Worm (Caenorhabditis elegans): ENCODE measurements around the gene slo-2.
"Not testable (repeated sequence)": the region's sequence is repeated elsewhere in the genome, so short reads cannot be mapped to it uniquely, and the experiment has no call there.

slo-2 gene

ce11 chrX:11405908-11406307 lies at the start of gene slo-2:
slo-2 (minus strand) TSS chrX:11405931.
- no peak for TF ChIP-seq unc-55 (GFP tag; optimal IDR thresholded peaks at IDR 0.05)
- no peak for TF ChIP-seq tbx-7 (tag; optimal IDR thresholded peaks at IDR 0.05)
- peak; percentile 73 for TF ChIP-seq unc-42 (tag; optimal IDR thresholded peaks at IDR 0.05)
- no peak for TF ChIP-seq ceh-31 (tag; optimal IDR thresholded peaks at IDR 0.05)
- no peak for TF ChIP-seq ceh-14 (tag; optimal IDR thresholded peaks at IDR 0.05)

- TF ChIP-seq ceh-31 (tag; optimal IDR thresholded peaks at IDR 0.05) (peak; percentile 10), pat-9 (tag; optimal IDR thresholded peaks at IDR 0.05) (no peak)
Measured at ce11 chrX:11454231-11454630, 48.5 kb upstream of the slo-2 start, which contains the start of gene F48C5.2. F48C5.2 (minus strand) TSS chrX:11454331.

DNA sequence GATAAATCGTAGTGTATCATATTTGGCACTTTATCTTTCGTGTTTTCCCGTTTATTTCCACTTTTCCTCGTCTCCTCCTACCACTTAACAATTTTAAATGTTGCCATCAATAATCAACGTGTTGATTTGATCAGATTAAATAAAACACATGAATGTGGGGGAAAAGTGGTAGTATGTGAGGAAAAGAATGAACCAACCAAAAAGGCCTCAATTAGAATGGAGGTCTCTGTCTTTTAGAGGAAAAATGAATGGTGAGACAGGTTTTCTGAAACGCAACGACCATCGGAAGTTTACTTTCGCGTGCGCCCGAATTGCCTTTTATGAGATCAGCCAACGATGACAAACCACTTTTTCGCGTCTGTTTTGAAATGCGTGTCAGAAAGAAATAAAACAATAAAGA lies 46.6 kb upstream of the slo-2 start:
- no peak for TF ChIP-seq ets-4 (tag; optimal IDR thresholded peaks at IDR 0.05)
- TF ChIP-seq ceh-34 (tag; optimal IDR thresholded peaks at IDR 0.05) = no peak
- TF ChIP-seq mec-3 (tag; optimal IDR thresholded peaks at IDR 0.05; ENCODE audit: borderline replicate concordance) = no peak
- no peak for TF ChIP-seq pag-3 (tag; optimal IDR thresholded peaks at IDR 0.05; ENCODE audit: borderline replicate concordance)
- no peak for TF ChIP-seq lin-11 (tag; optimal IDR thresholded peaks at IDR 0.05)
- TF ChIP-seq elt-2 (tag; optimal IDR thresholded peaks at IDR 0.05) = no peak
- no peak for TF ChIP-seq Y22D7AL.16 (tag; optimal IDR thresholded peaks at IDR 0.05)
- TF ChIP-seq elt-4 (tag; optimal IDR thresholded peaks at IDR 0.05) = no peak
- no peak for TF ChIP-seq unc-42 (tag; optimal IDR thresholded peaks at IDR 0.05)

DNA sequence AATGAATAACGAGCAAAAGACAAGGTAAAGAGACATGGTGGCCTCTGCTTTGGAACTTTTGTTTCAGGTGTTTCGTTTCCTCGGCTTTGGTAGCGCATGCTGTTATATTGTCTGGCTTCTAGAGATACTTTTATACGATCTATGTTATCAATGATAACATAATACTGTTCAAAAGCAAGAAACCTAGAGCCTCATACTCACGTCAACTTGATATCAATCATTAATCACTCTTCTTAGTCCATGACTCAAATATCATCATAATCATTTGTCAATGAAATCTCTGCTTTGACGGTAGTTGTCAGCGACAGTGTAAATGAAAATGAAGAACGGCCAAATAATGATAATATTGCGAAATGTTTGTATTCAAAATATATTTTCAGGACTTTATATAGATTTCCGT lies 44.5 kb upstream of the slo-2 start:
- TF ChIP-seq hlh-13 (GFP tag; optimal IDR thresholded peaks at IDR 0.05) = no peak
- TF ChIP-seq ceh-48 (tag; optimal IDR thresholded peaks at IDR 0.05) = no peak
- no peak for TF ChIP-seq fkh-10 (GFP tag; optimal IDR thresholded peaks at IDR 0.05)

DNA sequence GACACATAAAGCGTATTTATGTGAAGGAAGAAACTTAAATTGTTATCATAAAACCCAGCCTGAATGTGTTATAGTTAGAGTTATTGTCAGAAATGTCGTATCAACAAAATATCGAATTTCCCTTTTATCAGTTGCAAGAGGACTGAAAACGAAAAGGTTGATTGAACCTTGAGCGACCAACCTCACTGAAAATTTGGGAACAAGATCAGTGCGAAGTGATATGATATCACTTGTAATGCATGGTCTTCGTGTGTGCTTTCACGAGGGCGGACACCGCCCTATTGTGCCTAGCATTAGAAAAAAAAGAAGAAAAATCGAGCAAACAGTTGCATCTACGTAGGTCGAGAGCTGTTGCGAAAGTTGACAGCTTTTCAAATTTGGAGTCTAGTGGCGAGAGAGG lies 42.0 kb upstream of the slo-2 start:
- TF ChIP-seq elt-2 (tag; optimal IDR thresholded peaks at IDR 0.05) = peak; percentile 21
- TF ChIP-seq tbx-7 (tag; optimal IDR thresholded peaks at IDR 0.05) = no peak
- no peak for TF ChIP-seq ztf-16 (tag; optimal IDR thresholded peaks at IDR 0.05)
- no peak for TF ChIP-seq hlh-13 (GFP tag; optimal IDR thresholded peaks at IDR 0.05)
- TF ChIP-seq nhr-11 (tag; optimal IDR thresholded peaks at IDR 0.05) = no peak

DNA sequence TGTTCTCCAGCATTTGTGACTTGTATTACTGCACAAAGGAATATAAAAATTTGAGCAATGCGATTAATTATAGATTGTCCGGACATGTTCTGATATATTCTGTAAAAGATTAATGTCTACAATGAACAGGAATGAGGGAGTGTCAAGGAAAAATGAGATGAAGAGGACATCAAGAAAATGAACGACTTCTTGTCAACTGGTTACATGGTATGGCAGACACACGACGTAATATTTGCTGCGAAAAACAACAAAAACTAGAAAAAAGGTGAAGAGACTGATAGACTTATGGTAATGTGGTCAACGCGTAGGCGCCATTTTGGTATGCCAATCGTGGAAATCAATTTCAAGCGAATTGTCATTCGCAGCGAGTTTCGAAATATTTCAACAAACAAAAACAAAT lies 40.8 kb upstream of the slo-2 start, which contains the start of gene igeg-2:
TSS of gene igeg-2 (minus strand) at position 101 of the 400 bp plus-strand sequence.
- TF ChIP-seq pha-2 (tag; optimal IDR thresholded peaks at IDR 0.05) (no peak), ceh-45 (GFP tag; IDR thresholded peaks at IDR 0.05) (no peak), C38D4.7 (GFP tag; optimal IDR thresholded peaks at IDR 0.05) (no peak), fkh-6 (tag; optimal IDR thresholded peaks at IDR 0.05) (no peak), eyg-1 (tag; optimal IDR thresholded peaks at IDR 0.05) (no peak), madf-2 (tag; optimal IDR thresholded peaks at IDR 0.05) (no peak), ceh-30 (tag; optimal IDR thresholded peaks at IDR 0.05) (no peak), dve-1 (tag; optimal IDR thresholded peaks at IDR 0.05) (no peak), F13H6.1 (tag; optimal IDR thresholded peaks at IDR 0.05) (no peak)

DNA sequence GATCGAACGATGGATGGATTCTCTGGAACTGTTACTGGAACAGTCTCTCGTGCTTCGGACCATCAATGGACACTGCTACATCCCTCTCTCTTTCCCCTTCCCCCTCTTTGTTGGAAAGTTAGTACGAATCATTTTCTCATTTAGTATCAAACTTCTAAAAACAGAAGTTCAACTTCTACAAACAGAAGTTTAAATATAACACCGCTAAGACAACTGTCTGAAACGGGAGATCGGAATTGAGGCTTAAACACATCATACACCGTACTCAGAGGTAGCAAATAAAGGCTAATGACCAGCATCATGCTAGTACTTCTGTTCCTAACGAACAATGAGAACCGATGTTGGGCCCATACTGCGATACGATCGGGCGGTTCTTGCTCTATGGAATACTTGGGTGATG lies 34.0 kb upstream of the slo-2 start, which contains the start of gene F46C3.7:
TSS of gene F46C3.7 (plus strand) at position 301 of the 400 bp plus-strand sequence.
- not testable (repeated sequence) for TF ChIP-seq unc-86, fkh-6, ceh-24 (tag; optimal IDR thresholded peaks at IDR 0.05)

All from whole organism, late embryonic.